Worm (Caenorhabditis elegans) whole organism, L1 larva: ENCODE data around the gene coa-7.
A peak's percentile ranks its signal among the peaks of the same experiment; 100 is the strongest.

ENCODE experiments used
- C04F5.9 ChIP-seq: sonication (generic microtip); optimal IDR thresholded peaks from 2 replicates; lab custom pipeline; 2016; ENCODE audit warnings: missing genetic modification characterization, missing compliant biosample characterization
- C16A3.4 ChIP-seq: fragments of 150-350 bp; optimal IDR thresholded peaks from 2 replicates; lab custom pipeline; 2014; ENCODE audit warnings: missing biosample characterization, missing genetic modification characterization
- C34B4.2 ChIP-seq: sonication (generic microtip); optimal IDR thresholded peaks from 2 replicates; lab custom pipeline; 2017; ENCODE audit warnings: mild to moderate bottlenecking, missing genetic modification characterization, missing compliant biosample characterization
- F16B12.6 ChIP-seq: fragments of 150-350 bp; optimal IDR thresholded peaks from 2 replicates; lab custom pipeline; 2014; ENCODE audit warnings: missing biosample characterization, missing genetic modification characterization
- Y116A8C.19 ChIP-seq: sonication (generic microtip); optimal IDR thresholded peaks from 2 replicates; lab custom pipeline; 2016; ENCODE audit warnings: missing compliant biosample characterization, missing genetic modification characterization, borderline replicate concordance
- aly-2 ChIP-seq: fragments of 150-350 bp; optimal IDR thresholded peaks from 2 replicates; lab custom pipeline; 2014; ENCODE audit warnings: missing biosample characterization, missing genetic modification characterization
- blmp-1 ChIP-seq: fragments of 150-350 bp; optimal IDR thresholded peaks from 2 replicates; lab custom pipeline; 2014; ENCODE audit warnings: missing biosample characterization, missing genetic modification characterization
- ceh-63 ChIP-seq: fragments of 200-800 bp; sonication (Bioruptor generic); optimal IDR thresholded peaks from 2 replicates; lab custom pipeline; 2018; ENCODE audit warnings: mild to moderate bottlenecking, missing genetic modification characterization, missing compliant biosample characterization
- ceh-8 ChIP-seq: fragments of 200-800 bp; sonication (Bioruptor generic); optimal IDR thresholded peaks from 2 replicates; lab custom pipeline; 2018; ENCODE audit warnings: mild to moderate bottlenecking, missing genetic modification characterization, moderate library complexity, missing compliant biosample characterization
- ceh-82 ChIP-seq, 3 experiments: fragments of 150-350 bp in 1 of 3; sonication (generic microtip) in 2 of 3; optimal IDR thresholded peaks; 2 replicates each; lab custom pipeline; 2014 to 2017; ENCODE audit warnings: missing biosample characterization in 3 of 3, missing genetic modification characterization in 3 of 3
- ceh-88 ChIP-seq: fragments of 200-800 bp; sonication (Bioruptor generic); IDR thresholded peaks from 2 replicates; pipeline ENCODE4 v1.3.6; 2022; ENCODE audit warnings: missing genetic modification characterization, missing compliant biosample characterization
- dpl-1 ChIP-seq, 3 experiments: fragments of 150-350 bp in 2 of 3; sonication (generic microtip) in 1 of 3; optimal IDR thresholded peaks; 2 replicates each; lab custom pipeline; 2014 to 2017; ENCODE audit warnings: missing biosample characterization in 3 of 3, missing genetic modification characterization in 3 of 3, missing genetic modification reagents in 3 of 3
- efl-1 ChIP-seq, 4 experiments: fragments of 150-350 bp; optimal IDR thresholded peaks in 3 of 4; peaks in 1 of 4; 1 replicate in 1 of 4; 2 replicates in 3 of 4; lab custom pipeline; 2014; ENCODE audit warnings: missing biosample characterization in 2 of 4, missing genetic modification characterization in 2 of 4, missing genetic modification reagents in 2 of 4
- ets-5 ChIP-seq: fragments of 200-800 bp; sonication (Bioruptor generic); IDR thresholded peaks from 2 replicates; pipeline ENCODE4 v1.3.6; 2022; ENCODE audit warnings: missing genetic modification characterization, missing compliant biosample characterization
- fkh-4 ChIP-seq: sonication (generic microtip); optimal IDR thresholded peaks from 2 replicates; lab custom pipeline; 2016; ENCODE audit warnings: missing compliant biosample characterization, missing genetic modification characterization, borderline replicate concordance
- fkh-8 ChIP-seq: sonication (generic microtip); optimal IDR thresholded peaks from 2 replicates; lab custom pipeline; 2016; ENCODE audit warnings: mild to moderate bottlenecking, missing genetic modification characterization, missing compliant biosample characterization
- fos-1 ChIP-seq: fragments of 150-350 bp; optimal IDR thresholded peaks from 2 replicates; lab custom pipeline; 2014; ENCODE audit warnings: missing biosample characterization, missing genetic modification characterization
- grh-1 ChIP-seq: fragments of 200-800 bp; sonication (Bioruptor generic); IDR thresholded peaks from 2 replicates; pipeline ENCODE4 v1.3.6; 2022; ENCODE audit warnings: missing genetic modification reagents, missing genetic modification characterization, missing compliant biosample characterization
- hpl-2 ChIP-seq: fragments of 150-350 bp; optimal IDR thresholded peaks from 2 replicates; lab custom pipeline; 2014; ENCODE audit warnings: missing biosample characterization, missing genetic modification reagents, missing genetic modification characterization
- irx-1 ChIP-seq: sonication (generic microtip); optimal IDR thresholded peaks from 2 replicates; lab custom pipeline; 2016; ENCODE audit warnings: missing genetic modification characterization, missing compliant biosample characterization
- isw-1 ChIP-seq: fragments of 200-800 bp; sonication (Bioruptor generic); IDR thresholded peaks from 2 replicates; pipeline ENCODE4 v1.3.6; 2022; ENCODE audit warnings: missing genetic modification characterization, missing compliant biosample characterization
- jun-1 ChIP-seq: fragments of 150-350 bp; optimal IDR thresholded peaks from 2 replicates; lab custom pipeline; 2014; ENCODE audit warnings: missing biosample characterization, missing genetic modification reagents, missing genetic modification characterization
- lin-15B ChIP-seq: fragments of 150-350 bp; sonication (generic microtip); optimal IDR thresholded peaks from 3 replicates; lab custom pipeline; 2014; ENCODE audit warnings: missing biosample characterization, missing genetic modification characterization
- lin-35 ChIP-seq, 2 experiments: fragments of 150-350 bp; optimal IDR thresholded peaks; 2 replicates each; lab custom pipeline; 2014; ENCODE audit warnings: missing biosample characterization in 2 of 2, missing genetic modification characterization in 2 of 2, missing genetic modification reagents in 2 of 2
- nhr-11 ChIP-seq: fragments of 150-350 bp; optimal IDR thresholded peaks from 2 replicates; lab custom pipeline; 2014; ENCODE audit warnings: missing biosample characterization, missing genetic modification characterization
- nhr-19 ChIP-seq: fragments of 200-800 bp; sonication (Bioruptor generic); conservative IDR thresholded peaks from 2 replicates; pipeline ENCODE4 v1.3.6; 2022; ENCODE audit warnings: missing genetic modification characterization, missing compliant biosample characterization
- nhr-237 ChIP-seq: fragments of 150-350 bp; optimal IDR thresholded peaks from 2 replicates; lab custom pipeline; 2014; ENCODE audit warnings: missing biosample characterization, missing genetic modification characterization
- nhr-28 ChIP-seq: fragments of 150-350 bp; optimal IDR thresholded peaks from 2 replicates; lab custom pipeline; 2014; ENCODE audit warnings: missing biosample characterization, missing genetic modification characterization
- nhr-71 ChIP-seq: sonication (generic microtip); optimal IDR thresholded peaks from 2 replicates; lab custom pipeline; 2016; ENCODE audit warnings: mild to moderate bottlenecking, missing genetic modification characterization, moderate library complexity, missing compliant biosample characterization
- nhr-76 ChIP-seq: sonication (generic microtip); optimal IDR thresholded peaks from 2 replicates; lab custom pipeline; 2017; ENCODE audit warnings: missing biosample characterization, missing genetic modification characterization
- nhr-84 ChIP-seq: sonication (generic microtip); optimal IDR thresholded peaks from 2 replicates; lab custom pipeline; 2017; ENCODE audit warnings: missing biosample characterization, missing genetic modification characterization
- nhr-85 ChIP-seq: sonication (generic microtip); peaks from one replicate; lab custom pipeline; 2016; ENCODE audit warnings: missing genetic modification characterization, inconsistent platforms, missing compliant biosample characterization
- nhr-90 ChIP-seq: sonication (generic microtip); optimal IDR thresholded peaks from 2 replicates; lab custom pipeline; 2016; ENCODE audit warnings: mild to moderate bottlenecking, missing genetic modification characterization, missing compliant biosample characterization; ENCODE audit not compliant: poor library complexity
- pag-3 ChIP-seq: sonication (generic microtip); optimal IDR thresholded peaks from 2 replicates; lab custom pipeline; 2017; ENCODE audit warnings: missing genetic modification characterization, mild to moderate bottlenecking, missing compliant biosample characterization, antibody characterized with exemption, borderline replicate concordance; ENCODE audit not compliant: insufficient read depth
- pax-3 ChIP-seq: fragments of 200-800 bp; sonication (Bioruptor generic); optimal IDR thresholded peaks from 2 replicates; lab custom pipeline; 2018; ENCODE audit warnings: mild to moderate bottlenecking, missing genetic modification characterization, moderate library complexity, missing compliant biosample characterization
- rnt-1 ChIP-seq: sonication (generic microtip); optimal IDR thresholded peaks from 2 replicates; lab custom pipeline; 2016; ENCODE audit warnings: mild to moderate bottlenecking, missing genetic modification characterization, moderate library complexity, missing compliant biosample characterization
- sup-37 ChIP-seq: fragments of 200-800 bp; sonication (Bioruptor generic); optimal IDR thresholded peaks from 2 replicates; lab custom pipeline; 2018; ENCODE audit warnings: mild to moderate bottlenecking, missing genetic modification characterization, missing compliant biosample characterization
- tbx-2 ChIP-seq: sonication (generic microtip); optimal IDR thresholded peaks from 2 replicates; lab custom pipeline; 2016; ENCODE audit warnings: missing genetic modification characterization, missing compliant biosample characterization
- unc-130 ChIP-seq: fragments of 150-350 bp; optimal IDR thresholded peaks from 2 replicates; lab custom pipeline; 2017; ENCODE audit warnings: missing biosample characterization, missing genetic modification characterization, inconsistent platforms
- unc-86 ChIP-seq: sonication (generic microtip); optimal IDR thresholded peaks from 2 replicates; lab custom pipeline; 2016; ENCODE audit warnings: missing genetic modification characterization, missing compliant biosample characterization
- unc-98 ChIP-seq: fragments of 200-800 bp; sonication (Bioruptor generic); IDR thresholded peaks from 2 replicates; pipeline ENCODE4 v1.3.6; 2022; ENCODE audit warnings: missing genetic modification characterization, missing compliant biosample characterization
- xbp-1 ChIP-seq: sonication (generic microtip); optimal IDR thresholded peaks from 2 replicates; lab custom pipeline; 2016; ENCODE audit warnings: missing genetic modification characterization, missing compliant biosample characterization
- zip-4 ChIP-seq: fragments of 200-800 bp; sonication (Bioruptor generic); optimal IDR thresholded peaks from 2 replicates; lab custom pipeline; 2018; ENCODE audit warnings: mild to moderate bottlenecking, missing genetic modification characterization, moderate library complexity, missing compliant biosample characterization
- ztf-11 ChIP-seq, 2 experiments: sonication (generic microtip); optimal IDR thresholded peaks; 2 replicates each; lab custom pipeline; 2016 to 2017; ENCODE audit warnings: missing genetic modification characterization in 2 of 2, missing biosample characterization in 1 of 2, missing compliant biosample characterization in 1 of 2
- ztf-4 ChIP-seq: fragments of 150-350 bp; optimal IDR thresholded peaks from 2 replicates; lab custom pipeline; 2014; ENCODE audit warnings: missing biosample characterization, missing genetic modification characterization

coa-7 gene

ce11 chrII:11637189-11637754 is 13.7 kb downstream of the coa-7 start (continued):
- TF ChIP-seq pax-3 (no peak), fkh-8 (tag; lab: Kevin White, UChicago) (no peak), aly-2 (tag; lab: Kevin White, UChicago) (peak; percentile 75), efl-1 (optimal IDR thresholded peaks at IDR 0.05; lab: Kevin White, UChicago) (peak in 1 of 2 experiments; percentile 2), efl-1 (GFP tag; optimal IDR thresholded peaks at IDR 0.05 in 1 of 2; lab: Kevin White, UChicago) (peak in 1 of 2 experiments; percentile 85), ceh-8 (GFP tag; lab: Kevin White, UChicago) (no peak), F16B12.6 (no peak), ets-5 (GFP tag; lab: Robert Waterston, UW) (no peak), pag-3 (tag; lab: Kevin White, UChicago) (no peak)

ce11 chrII:11636617-11637016 is 14.3 kb downstream of the coa-7 start:
- peak; percentile 29; the same call in 1 of the 2 replicates for TF ChIP-seq ceh-88
- peak; percentile 0 for TF ChIP-seq fkh-8 (tag; lab: Kevin White, UChicago)
- TF ChIP-seq hpl-2 (GFP tag; lab: Kevin White, UChicago), result no peak
- TF ChIP-seq ztf-4 (tag; lab: Kevin White, UChicago), result peak; percentile 30
- peak; percentile 67 for TF ChIP-seq nhr-85 (tag; lab: Kevin White, UChicago)

DNA sequence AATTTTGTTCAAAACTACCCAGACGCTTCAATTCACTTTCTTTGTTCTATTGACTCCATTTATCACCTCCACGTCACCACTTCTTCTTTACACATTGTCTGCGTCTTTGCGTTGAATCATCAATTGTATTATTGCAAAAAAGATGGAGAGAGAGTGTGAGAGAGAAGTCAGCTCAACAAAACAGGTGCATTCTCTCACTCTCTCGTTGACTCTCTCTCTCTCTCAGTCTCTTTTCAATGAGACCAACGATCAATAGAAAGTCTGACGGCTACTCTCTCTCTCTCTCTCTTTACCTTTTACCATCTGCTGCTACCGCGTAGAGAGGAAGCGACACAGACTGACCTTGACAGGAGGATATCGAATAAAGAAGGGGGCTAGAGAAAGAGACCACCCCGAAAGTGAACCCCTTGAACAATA is 15.2 kb downstream of the coa-7 start:
- TF ChIP-seq dpl-1 (GFP tag; optimal IDR thresholded peaks at IDR 0.05; lab: Kevin White, UChicago) (peak; percentile 46 to 64 (median 49)), nhr-76 (tag; lab: Kevin White, UChicago) (peak; percentile 49), C16A3.4 (tag; lab: Kevin White, UChicago) (peak; percentile 80), nhr-90 (tag; lab: Kevin White, UChicago) (peak; percentile 84), nhr-11 (tag; lab: Kevin White, UChicago) (peak; percentile 92), unc-130 (tag; lab: Kevin White, UChicago) (peak; percentile 54), ets-5 (GFP tag; lab: Robert Waterston, UW) (no peak), grh-1 (peak; percentile 87), sup-37 (GFP tag; lab: Kevin White, UChicago) (peak; percentile 68), fkh-8 (tag; lab: Kevin White, UChicago) (peak; percentile 24), nhr-85 (tag; lab: Kevin White, UChicago) (peak; percentile 100), lin-15B (no peak), rnt-1 (tag; lab: Kevin White, UChicago) (peak; percentile 90), fkh-4 (tag; lab: Kevin White, UChicago) (peak; percentile 9), isw-1 (peak; percentile 47), nhr-19 (GFP tag; lab: Robert Waterston, UW) (peak; percentile 88), ztf-11 (tag; optimal IDR thresholded peaks at IDR 0.05; lab: Kevin White, UChicago) (peak in 1 of 2 experiments; percentile 30), hpl-2 (GFP tag; lab: Kevin White, UChicago) (no peak), nhr-28 (no peak), aly-2 (tag; lab: Kevin White, UChicago) (peak; percentile 91), Y116A8C.19 (tag; lab: Kevin White, UChicago) (no peak), ztf-4 (tag; lab: Kevin White, UChicago) (peak; percentile 91), xbp-1 (tag; lab: Kevin White, UChicago) (peak; percentile 88), nhr-71 (tag; lab: Kevin White, UChicago) (peak; percentile 96), nhr-84 (tag; lab: Kevin White, UChicago) (no peak), efl-1 (optimal IDR thresholded peaks at IDR 0.05; lab: Kevin White, UChicago) (peak; percentile 73 to 80), efl-1 (GFP tag; optimal IDR thresholded peaks at IDR 0.05 in 1 of 2; lab: Kevin White, UChicago) (peak; percentile 30 to 96), lin-35 (GFP tag; optimal IDR thresholded peaks at IDR 0.05; lab: Kevin White, UChicago) (peak; percentile 65 to 71), unc-86 (tag; lab: Kevin White, UChicago) (peak; percentile 11), F16B12.6 (no peak), zip-4 (no peak), nhr-237 (peak; percentile 79), unc-98 (GFP tag; lab: Robert Waterston, UW) (no peak), fos-1 (tag; lab: Kevin White, UChicago) (peak; percentile 97), blmp-1 (tag; lab: Kevin White, UChicago) (peak; percentile 98), C34B4.2 (tag; lab: Kevin White, UChicago) (no peak), C04F5.9 (peak; percentile 57), tbx-2 (peak; percentile 89), jun-1 (tag; lab: Kevin White, UChicago) (peak; percentile 95), ceh-82 (tag; optimal IDR thresholded peaks at IDR 0.05; lab: Kevin White, UChicago) (peak; percentile 66 to 78 (median 78)), ceh-63 (GFP tag; lab: Kevin White, UChicago) (peak; percentile 66), irx-1 (tag; lab: Kevin White, UChicago) (peak; percentile 45)
